Worm (Caenorhabditis elegans) whole organism, young adult: Measurements from ENCODE around the gene serp-1.2.

ENCODE experiments used
- C06A6.2 ChIP-seq: fragments of 200-800 bp; sonication (Bioruptor generic); conservative IDR thresholded peaks from 2 replicates; pipeline ENCODE4 v1.3.6; 2022; ENCODE audit warnings: missing genetic modification characterization, missing compliant biosample characterization
- C17E4.6 ChIP-seq: fragments of 200-800 bp; sonication (Bioruptor generic); IDR thresholded peaks from 2 replicates; pipeline ENCODE4 v1.3.6; 2022; ENCODE audit warnings: missing genetic modification reagents, missing genetic modification characterization, missing compliant biosample characterization
- F22D6.2 ChIP-seq: sonication (generic microtip); optimal IDR thresholded peaks from 2 replicates; lab custom pipeline; 2016; ENCODE audit warnings: mild to moderate bottlenecking, missing genetic modification characterization, missing compliant biosample characterization
- T07F8.4 ChIP-seq: sonication (generic microtip); optimal IDR thresholded peaks from 2 replicates; lab custom pipeline; 2016; ENCODE audit warnings: mild to moderate bottlenecking, missing genetic modification characterization, moderate library complexity, missing compliant biosample characterization
- T26A5.8 ChIP-seq: sonication (generic microtip); optimal IDR thresholded peaks from 2 replicates; lab custom pipeline; 2016; ENCODE audit warnings: missing genetic modification characterization, missing compliant biosample characterization
- Y53F4B.3 ChIP-seq: fragments of 200-800 bp; sonication (Bioruptor generic); IDR thresholded peaks from 2 replicates; pipeline ENCODE4 v1.3.6; 2022; ENCODE audit warnings: missing genetic modification reagents, missing genetic modification characterization, missing compliant biosample characterization
- Y56A3A.18 ChIP-seq: fragments of 200-800 bp; sonication (Bioruptor generic); IDR thresholded peaks from 2 replicates; pipeline ENCODE4 v1.3.6; 2022; ENCODE audit warnings: missing genetic modification reagents, missing genetic modification characterization, missing compliant biosample characterization
- Y67H2A.10 ChIP-seq: fragments of 200-800 bp; sonication (Bioruptor generic); conservative IDR thresholded peaks from 2 replicates; pipeline ENCODE4 v1.3.6; 2022; ENCODE audit warnings: missing genetic modification reagents, missing genetic modification characterization, missing compliant biosample characterization
- Y95B8A.8 ChIP-seq: fragments of 200-800 bp; sonication (Bioruptor generic); IDR thresholded peaks from 2 replicates; pipeline ENCODE4 v1.3.6; 2022; ENCODE audit warnings: missing genetic modification reagents, missing genetic modification characterization, missing compliant biosample characterization
- akir-1 ChIP-seq: fragments of 200-800 bp; sonication (Bioruptor generic); optimal IDR thresholded peaks from 2 replicates; lab custom pipeline; 2018; ENCODE audit warnings: mild to moderate bottlenecking, missing genetic modification characterization, moderate library complexity, missing compliant biosample characterization
- aptf-2 ChIP-seq: fragments of 200-800 bp; sonication (Bioruptor generic); conservative IDR thresholded peaks from 2 replicates; pipeline ENCODE4 v1.3.6; 2022; ENCODE audit warnings: missing genetic modification reagents, missing genetic modification characterization, missing compliant biosample characterization
- athp-1 ChIP-seq: sonication (generic microtip); optimal IDR thresholded peaks from 2 replicates; lab custom pipeline; 2017; ENCODE audit warnings: mild to moderate bottlenecking, missing genetic modification characterization, missing compliant biosample characterization
- attf-3 ChIP-seq: fragments of 200-800 bp; sonication (Bioruptor generic); conservative IDR thresholded peaks from 2 replicates; pipeline ENCODE4 v1.3.6; 2022; ENCODE audit warnings: missing genetic modification reagents, missing genetic modification characterization, missing compliant biosample characterization
- attf-6 ChIP-seq: fragments of 200-800 bp; sonication (Bioruptor generic); IDR thresholded peaks from 2 replicates; pipeline ENCODE4 v1.3.6; 2022; ENCODE audit warnings: missing genetic modification reagents, missing genetic modification characterization, missing compliant biosample characterization
- ccch-3 ChIP-seq: fragments of 200-800 bp; sonication (Bioruptor generic); optimal IDR thresholded peaks from 2 replicates; lab custom pipeline; 2018; ENCODE audit warnings: mild to moderate bottlenecking, missing genetic modification characterization, missing compliant biosample characterization
- ceh-79 ChIP-seq: sonication (generic microtip); optimal IDR thresholded peaks from 2 replicates; lab custom pipeline; 2017; ENCODE audit warnings: mild to moderate bottlenecking, missing genetic modification characterization, missing compliant biosample characterization
- chd-7 ChIP-seq: sonication (generic microtip); optimal IDR thresholded peaks from 2 replicates; lab custom pipeline; 2016; ENCODE audit warnings: mild to moderate bottlenecking, missing genetic modification characterization, moderate library complexity, missing compliant biosample characterization
- egl-44 ChIP-seq: fragments of 200-800 bp; sonication (Bioruptor generic); IDR thresholded peaks from 2 replicates; pipeline ENCODE4 v1.3.6; 2022; ENCODE audit warnings: missing genetic modification reagents, missing genetic modification characterization, missing compliant biosample characterization
- egrh-3 ChIP-seq: fragments of 200-800 bp; sonication (Bioruptor generic); IDR thresholded peaks from 2 replicates; pipeline ENCODE4 v1.3.6; 2022; ENCODE audit warnings: missing genetic modification reagents, missing genetic modification characterization, missing compliant biosample characterization
- ekl-4 ChIP-seq: fragments of 200-800 bp; sonication (Bioruptor generic); IDR thresholded peaks from 2 replicates; pipeline ENCODE4 v1.3.6; 2022; ENCODE audit warnings: missing genetic modification reagents, missing genetic modification characterization, missing compliant biosample characterization
- fkh-3 ChIP-seq: sonication (generic microtip); optimal IDR thresholded peaks from 2 replicates; lab custom pipeline; 2016; ENCODE audit warnings: mild to moderate bottlenecking, missing genetic modification characterization, missing compliant biosample characterization
- hmg-20 ChIP-seq: fragments of 200-800 bp; sonication (Bioruptor generic); IDR thresholded peaks from 2 replicates; pipeline ENCODE4 v1.3.6; 2022; ENCODE audit warnings: missing genetic modification reagents, missing genetic modification characterization, missing compliant biosample characterization
- lag-1 ChIP-seq: fragments of 200-800 bp; sonication (Bioruptor generic); IDR thresholded peaks from 2 replicates; pipeline ENCODE4 v1.3.6; 2022; ENCODE audit warnings: missing genetic modification reagents, missing genetic modification characterization, missing compliant biosample characterization
- let-607 ChIP-seq, 2 experiments: fragments of 200-800 bp in 1 of 2; sonication (Bioruptor generic) in 1 of 2; sonication (generic microtip) in 1 of 2; optimal IDR thresholded peaks; 2 replicates each; lab custom pipeline; 2016 to 2018; ENCODE audit warnings: mild to moderate bottlenecking in 2 of 2, missing compliant biosample characterization in 2 of 2, missing genetic modification characterization in 2 of 2, moderate library complexity in 2 of 2, missing genotype in 1 of 2
- lin-26 ChIP-seq: fragments of 200-800 bp; sonication (Bioruptor generic); IDR thresholded peaks from 2 replicates; pipeline ENCODE4 v1.3.6; 2022; ENCODE audit warnings: missing genetic modification reagents, missing genetic modification characterization, missing compliant biosample characterization
- lsy-27 ChIP-seq: sonication (generic microtip); optimal IDR thresholded peaks from 2 replicates; lab custom pipeline; 2017; ENCODE audit warnings: missing genetic modification characterization, mild to moderate bottlenecking, missing compliant biosample characterization, antibody characterized with exemption, missing genotype, borderline replicate concordance; ENCODE audit not compliant: insufficient read depth
- madf-10 ChIP-seq: sonication (generic microtip); optimal IDR thresholded peaks from 2 replicates; lab custom pipeline; 2016; ENCODE audit warnings: mild to moderate bottlenecking, missing genetic modification characterization, missing compliant biosample characterization
- mes-4 ChIP-seq: sonication (generic microtip); optimal IDR thresholded peaks from 2 replicates; lab custom pipeline; 2016; ENCODE audit warnings: missing genotype, missing genetic modification characterization, missing compliant biosample characterization
- nhr-120 ChIP-seq: fragments of 200-800 bp; sonication (Bioruptor generic); IDR thresholded peaks from 2 replicates; pipeline ENCODE4 v1.3.6; 2022; ENCODE audit warnings: missing genetic modification characterization, missing compliant biosample characterization
- nhr-80 ChIP-seq: sonication (generic microtip); optimal IDR thresholded peaks from 2 replicates; lab custom pipeline; 2016; ENCODE audit warnings: missing genetic modification characterization, missing compliant biosample characterization
- rec-8 ChIP-seq, 2 experiments: sonication (generic microtip); optimal IDR thresholded peaks; 2 replicates each; lab custom pipeline; 2016; ENCODE audit warnings: mild to moderate bottlenecking in 2 of 2, missing genetic modification characterization in 2 of 2, missing genetic modification reagents in 2 of 2, missing genotype in 2 of 2, missing biosample characterization in 1 of 2, missing compliant biosample characterization in 1 of 2, moderate library complexity in 1 of 2
- repo-1 ChIP-seq: sonication (generic microtip); optimal IDR thresholded peaks from 2 replicates; lab custom pipeline; 2017; ENCODE audit warnings: mild to moderate bottlenecking, missing genetic modification characterization, missing compliant biosample characterization
- rpc-1 ChIP-seq, 2 experiments: fragments of 150-350 bp in 1 of 2; sonication (generic microtip) in 1 of 2; optimal IDR thresholded peaks; 2 replicates each; lab custom pipeline; 2014 to 2018; ENCODE audit warnings: missing biosample characterization in 1 of 2, missing genetic modification characterization in 1 of 2, missing genetic modification reagents in 1 of 2, missing genotype in 1 of 2
- sdz-38 ChIP-seq: sonication (generic microtip); optimal IDR thresholded peaks from 2 replicates; lab custom pipeline; 2016; ENCODE audit warnings: missing genotype, missing genetic modification characterization, missing compliant biosample characterization
- unc-130 ChIP-seq: sonication (generic microtip); optimal IDR thresholded peaks from 2 replicates; lab custom pipeline; 2016; ENCODE audit warnings: missing genetic modification reagents, missing genetic modification characterization, missing compliant biosample characterization
- ztf-18 ChIP-seq: sonication (generic microtip); optimal IDR thresholded peaks from 2 replicates; lab custom pipeline; 2016; ENCODE audit warnings: missing genotype, mild to moderate bottlenecking, missing genetic modification characterization, missing compliant biosample characterization
- ztf-26 ChIP-seq: sonication (generic microtip); optimal IDR thresholded peaks from 2 replicates; lab custom pipeline; 2017; ENCODE audit warnings: missing genetic modification characterization, missing compliant biosample characterization
- ztf-6 ChIP-seq: fragments of 200-800 bp; sonication (Bioruptor generic); IDR thresholded peaks from 2 replicates; pipeline ENCODE4 v1.3.6; 2022; ENCODE audit warnings: missing genetic modification reagents, missing genetic modification characterization, missing compliant biosample characterization

Gene serp-1.2

DNA sequence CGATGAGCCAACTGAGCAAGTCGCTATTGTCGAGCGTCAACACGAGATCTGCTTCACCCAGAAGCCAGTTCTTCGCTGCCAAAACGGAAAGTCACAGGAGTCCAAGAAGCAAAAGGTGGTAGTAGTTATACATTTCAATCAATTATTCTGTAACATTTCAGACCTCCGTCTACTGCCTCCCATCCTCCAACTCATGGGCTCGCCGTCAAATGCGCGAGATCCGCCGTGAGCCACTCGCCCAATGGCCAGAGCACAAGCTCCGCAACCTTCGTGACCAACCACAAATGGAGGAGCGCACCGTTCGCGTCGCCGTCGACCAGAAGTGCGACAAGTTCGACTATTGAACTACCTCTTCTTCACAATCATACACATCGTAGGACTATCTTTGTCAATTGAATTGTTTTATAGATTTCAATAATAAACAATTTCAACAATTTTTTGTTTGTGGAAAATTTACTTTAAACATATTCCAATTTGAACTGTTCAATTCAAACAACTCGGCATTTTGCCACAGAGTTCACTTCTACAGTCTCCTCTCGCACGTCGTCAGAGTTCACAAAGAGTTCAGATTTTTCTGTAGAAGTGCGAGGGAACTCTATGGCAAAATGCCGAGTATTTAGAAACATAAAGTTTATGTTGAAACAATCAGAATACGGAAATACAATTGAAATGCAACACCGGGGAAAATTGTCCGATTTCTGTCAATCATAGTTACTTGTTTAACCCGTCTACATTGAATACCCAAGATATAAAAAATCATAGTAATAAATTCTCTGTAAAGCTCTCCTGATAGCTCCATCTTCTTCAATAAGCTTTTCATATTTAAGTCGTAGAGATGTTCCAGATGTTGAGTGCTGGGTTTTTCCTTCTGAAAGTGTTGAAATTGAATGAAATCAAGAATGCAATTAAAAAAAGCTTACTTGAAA lies 40.8 kb downstream of the serp-1.2 start (continued):
- TF ChIP-seq repo-1 (peak; percentile 90), ekl-4 (0 out of 2 replicates have a peak, but pooled peaks have one; percentile 38), madf-10 (tag; lab: Kevin White, UChicago) (peak; percentile 76), Y67H2A.10 (GFP tag; lab: Robert Waterston, UW) (no peak), athp-1 (tag; lab: Kevin White, UChicago) (no peak), akir-1 (no peak), egl-44 (GFP tag; lab: Robert Waterston, UW) (no peak), lin-26 (GFP tag; lab: Robert Waterston, UW) (no peak), Y53F4B.3 (GFP tag; lab: Robert Waterston, UW) (no peak), sdz-38 (no peak), nhr-120 (GFP tag; lab: Robert Waterston, UW) (no peak), lsy-27 (no peak), ccch-3 (GFP tag; lab: Kevin White, UChicago) (no peak), nhr-80 (tag; lab: Kevin White, UChicago) (peak; percentile 76), hmg-20 (GFP tag; lab: Robert Waterston, UW) (0 out of 2 replicates have a peak, but pooled peaks have one; percentile 15), Y95B8A.8 (GFP tag; lab: Robert Waterston, UW) (0 out of 2 replicates have a peak, but pooled peaks have one; percentile 30), T07F8.4 (no peak), lag-1 (GFP tag; lab: Robert Waterston, UW) (no peak), rpc-1 (optimal IDR thresholded peaks at IDR 0.05; lab: Kevin White, UChicago) (no peak), rpc-1 (tag; optimal IDR thresholded peaks at IDR 0.05; lab: Kevin White, UChicago) (no peak), ceh-79 (no peak), attf-3 (GFP tag; lab: Robert Waterston, UW) (no peak), rec-8 (tag; optimal IDR thresholded peaks at IDR 0.05; lab: Kevin White, UChicago) (no peak), ztf-6 (GFP tag; lab: Robert Waterston, UW) (no peak), T26A5.8 (tag; lab: Kevin White, UChicago) (no peak), egrh-3 (peak; percentile 61; the same call in 1 of the 2 replicates), aptf-2 (GFP tag; lab: Robert Waterston, UW) (no peak), chd-7 (tag; lab: Kevin White, UChicago) (peak; percentile 26), C17E4.6 (no peak), let-607 (tag; optimal IDR thresholded peaks at IDR 0.05; lab: Kevin White, UChicago) (no peak), mes-4 (tag; lab: Kevin White, UChicago) (no peak), attf-6 (0 out of 2 replicates have a peak, but pooled peaks have one; percentile 43), fkh-3 (tag; lab: Kevin White, UChicago) (no peak), F22D6.2 (no peak), C06A6.2 (no peak)

DNA sequence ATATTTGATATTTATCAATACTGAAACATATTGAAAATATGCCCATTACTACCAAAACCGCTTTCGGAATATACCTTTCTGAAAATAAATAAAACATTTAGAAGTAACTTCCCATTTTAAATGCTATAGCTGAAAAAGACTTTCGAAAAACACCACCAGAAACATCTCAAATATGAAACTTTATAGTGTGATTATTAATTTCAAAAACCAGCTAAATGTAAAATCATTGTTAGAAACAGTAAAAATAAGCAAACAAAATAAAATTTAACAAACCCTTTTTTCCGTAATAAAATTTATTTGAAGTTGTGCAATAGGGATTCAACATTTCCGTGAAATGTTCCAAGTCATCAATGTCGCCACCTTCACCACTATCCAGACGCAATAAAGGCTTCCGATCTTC lies 42.5 kb downstream of the serp-1.2 start, which contains the start of the genes K07H8.5 and K07H8.8:
TSS of gene K07H8.5 (plus strand) at position 301 of the 400 bp plus-strand sequence.
TSS of gene K07H8.8 (minus strand) at position 389 of the 400 bp plus-strand sequence.
- TF ChIP-seq ztf-26 (no peak), unc-130 (no peak), ztf-18 (tag; lab: Kevin White, UChicago) (no peak), Y56A3A.18 (no peak), egrh-3 (no peak)
